Worm (Caenorhabditis elegans) whole organism, L1 larva: ENCODE results near the gene gst-9.
"Not testable (repeated sequence)": the region's sequence is repeated elsewhere in the genome, so short reads cannot be mapped to it uniquely, and the experiment has no call there.

ENCODE experiments used
- F16B12.6 ChIP-seq: fragments of 150-350 bp; optimal IDR thresholded peaks from 2 replicates; lab custom pipeline; 2014; ENCODE audit warnings: missing biosample characterization, missing genetic modification characterization
- ama-1 ChIP-seq: fragments of 150-350 bp; optimal IDR thresholded peaks from 2 replicates; lab custom pipeline; 2014
- ceh-82 ChIP-seq, 3 experiments: fragments of 150-350 bp in 1 of 3; sonication (generic microtip) in 2 of 3; optimal IDR thresholded peaks; 2 replicates each; lab custom pipeline; 2014 to 2017; ENCODE audit warnings: missing biosample characterization in 3 of 3, missing genetic modification characterization in 3 of 3
- efl-1 ChIP-seq, 4 experiments: fragments of 150-350 bp; optimal IDR thresholded peaks in 3 of 4; peaks in 1 of 4; 1 replicate in 1 of 4; 2 replicates in 3 of 4; lab custom pipeline; 2014; ENCODE audit warnings: missing biosample characterization in 2 of 4, missing genetic modification characterization in 2 of 4, missing genetic modification reagents in 2 of 4
- elt-2 ChIP-seq: sonication (generic microtip); optimal IDR thresholded peaks from 2 replicates; lab custom pipeline; 2016; ENCODE audit warnings: missing genetic modification characterization, mild to moderate bottlenecking, inconsistent platforms, missing compliant biosample characterization, missing genetic modification reagents
- lin-15B ChIP-seq: fragments of 150-350 bp; sonication (generic microtip); optimal IDR thresholded peaks from 3 replicates; lab custom pipeline; 2014; ENCODE audit warnings: missing biosample characterization, missing genetic modification characterization
- nhr-12 ChIP-seq: sonication (generic microtip); optimal IDR thresholded peaks from 2 replicates; lab custom pipeline; 2017; ENCODE audit warnings: missing biosample characterization, missing genetic modification characterization
- nhr-20 ChIP-seq: sonication (generic microtip); optimal IDR thresholded peaks from 2 replicates; lab custom pipeline; 2016; ENCODE audit warnings: mild to moderate bottlenecking, missing genetic modification characterization, missing compliant biosample characterization
- nhr-76 ChIP-seq: sonication (generic microtip); optimal IDR thresholded peaks from 2 replicates; lab custom pipeline; 2017; ENCODE audit warnings: missing biosample characterization, missing genetic modification characterization
- nhr-77 ChIP-seq: fragments of 150-350 bp; optimal IDR thresholded peaks from 2 replicates; lab custom pipeline; 2014; ENCODE audit warnings: missing biosample characterization, missing genetic modification characterization
- pqm-1 ChIP-seq: sonication (generic microtip); optimal IDR thresholded peaks from 3 replicates; lab custom pipeline; 2017; ENCODE audit warnings: missing biosample characterization, missing genetic modification characterization
- sptf-1 ChIP-seq: fragments of 150-350 bp; optimal IDR thresholded peaks from 2 replicates; lab custom pipeline; 2014; ENCODE audit warnings: missing biosample characterization, missing genetic modification characterization
- unc-130 ChIP-seq: fragments of 150-350 bp; optimal IDR thresholded peaks from 2 replicates; lab custom pipeline; 2017; ENCODE audit warnings: missing biosample characterization, missing genetic modification characterization, inconsistent platforms

ce11 chrII:4842143-4842658 is 49.2 kb upstream of the gst-9 start, which contains the start of the genes T23B7.2 and nspd-4:
- TF ChIP-seq ama-1 (lab: Kevin White, UChicago); efl-1 (optimal IDR thresholded peaks at IDR 0.05; lab: Kevin White, UChicago); efl-1 (GFP tag; optimal IDR thresholded peaks at IDR 0.05 in 1 of 2; lab: Kevin White, UChicago); ceh-82 (tag; optimal IDR thresholded peaks at IDR 0.05; lab: Kevin White, UChicago); lin-15B (tag; lab: Kevin White, UChicago); F16B12.6 (tag; lab: Kevin White, UChicago); nhr-12 (tag; lab: Kevin White, UChicago); nhr-20 (tag; lab: Kevin White, UChicago); pqm-1 (tag; lab: Kevin White, UChicago); nhr-76; elt-2 (tag; lab: Kevin White, UChicago); unc-130 (tag; lab: Kevin White, UChicago); nhr-77 (tag; lab: Kevin White, UChicago); sptf-1 (tag; lab: Kevin White, UChicago): not testable (repeated sequence)
